Worm (Caenorhabditis elegans) whole organism, midembryonic: ENCODE data around the gene C44B9.3.

Experiments used
- T22C8.4 ChIP-seq: fragments of 200-800 bp; sonication (Bioruptor generic); IDR thresholded peaks from 2 replicates; pipeline ENCODE4 v1.3.6; 2022; ENCODE audit warnings: missing genetic modification characterization, missing compliant biosample characterization
- cog-1 ChIP-seq: sonication (generic microtip); optimal IDR thresholded peaks from 2 replicates; lab custom pipeline; 2016; ENCODE audit warnings: missing genetic modification characterization, missing compliant biosample characterization
- flt-1 ChIP-seq: fragments of 200-800 bp; sonication (Bioruptor generic); IDR thresholded peaks from 2 replicates; pipeline ENCODE4 v1.3.6; 2022; ENCODE audit warnings: missing genetic modification characterization, missing compliant biosample characterization
- klf-2 ChIP-seq: fragments of 200-800 bp; sonication (Bioruptor generic); conservative IDR thresholded peaks from 2 replicates; pipeline ENCODE4 v1.3.6; 2022; ENCODE audit warnings: missing genetic modification reagents, missing genetic modification characterization, missing compliant biosample characterization
- med-1 ChIP-seq: sonication (generic microtip); optimal IDR thresholded peaks from 2 replicates; lab custom pipeline; 2017; ENCODE audit warnings: missing genetic modification characterization, mild to moderate bottlenecking, missing compliant biosample characterization, antibody characterized with exemption, missing genetic modification reagents; ENCODE audit not compliant: insufficient read depth
- ref-1 ChIP-seq: fragments of 200-800 bp; sonication (Bioruptor generic); conservative IDR thresholded peaks from 2 replicates; pipeline ENCODE4 v1.3.6; 2022; ENCODE audit warnings: missing genetic modification reagents, missing genetic modification characterization, missing compliant biosample characterization
- tab-1 ChIP-seq: fragments of 200-800 bp; sonication (Bioruptor generic); IDR thresholded peaks from 2 replicates; pipeline ENCODE4 v1.3.6; 2022; ENCODE audit warnings: missing genetic modification characterization, missing compliant biosample characterization
- ztf-23 ChIP-seq: fragments of 200-800 bp; sonication (Bioruptor generic); IDR thresholded peaks from 2 replicates; pipeline ENCODE4 v1.3.6; 2022; ENCODE audit warnings: missing genetic modification reagents, missing genetic modification characterization, missing compliant biosample characterization
- ztf-29 ChIP-seq: fragments of 200-800 bp; sonication (Bioruptor generic); IDR thresholded peaks from 2 replicates; pipeline ENCODE4 v1.3.6; 2022; ENCODE audit warnings: missing genetic modification reagents, missing genetic modification characterization, missing compliant biosample characterization

- TF ChIP-seq flt-1 (no peak), klf-2 (GFP tag; lab: Robert Waterston, UW) (no peak), ref-1 (GFP tag; lab: Robert Waterston, UW) (no peak), ztf-23 (GFP tag; lab: Robert Waterston, UW) (no peak), T22C8.4 (GFP tag; lab: Robert Waterston, UW) (no peak), tab-1 (GFP tag; lab: Robert Waterston, UW) (no peak), ztf-29 (GFP tag; lab: Robert Waterston, UW) (no peak), med-1 (GFP tag; lab: Kevin White, UChicago) (no peak), cog-1 (no peak)
These were observed 14.2 kb upstream of the C44B9.3 start, which contains the start of gene fbxb-87 for ce11 chrIII:10894220-10894619.
